Worm (Caenorhabditis elegans) whole organism, midembryonic: ENCODE results near the gene Y41C4A.21.

Source experiments
- T22C8.4 ChIP-seq: fragments of 200-800 bp; sonication (Bioruptor generic); IDR thresholded peaks from 2 replicates; pipeline ENCODE4 v1.3.6; 2022; ENCODE audit warnings: missing genetic modification characterization, missing compliant biosample characterization
- ref-1 ChIP-seq: fragments of 200-800 bp; sonication (Bioruptor generic); conservative IDR thresholded peaks from 2 replicates; pipeline ENCODE4 v1.3.6; 2022; ENCODE audit warnings: missing genetic modification reagents, missing genetic modification characterization, missing compliant biosample characterization
- ztf-23 ChIP-seq: fragments of 200-800 bp; sonication (Bioruptor generic); IDR thresholded peaks from 2 replicates; pipeline ENCODE4 v1.3.6; 2022; ENCODE audit warnings: missing genetic modification reagents, missing genetic modification characterization, missing compliant biosample characterization

ce11 chrIII:11706665-11707064 lies 25.5 kb upstream of the Y41C4A.21 start, which contains the start of gene col-96:
- TF ChIP-seq T22C8.4 (GFP tag; lab: Robert Waterston, UW), result no peak
- no peak for TF ChIP-seq ref-1 (GFP tag; lab: Robert Waterston, UW)
- no peak for TF ChIP-seq ztf-23 (GFP tag; lab: Robert Waterston, UW)
